Fruit fly (Drosophila melanogaster): ENCODE results near the gene CG7768.

DNA sequence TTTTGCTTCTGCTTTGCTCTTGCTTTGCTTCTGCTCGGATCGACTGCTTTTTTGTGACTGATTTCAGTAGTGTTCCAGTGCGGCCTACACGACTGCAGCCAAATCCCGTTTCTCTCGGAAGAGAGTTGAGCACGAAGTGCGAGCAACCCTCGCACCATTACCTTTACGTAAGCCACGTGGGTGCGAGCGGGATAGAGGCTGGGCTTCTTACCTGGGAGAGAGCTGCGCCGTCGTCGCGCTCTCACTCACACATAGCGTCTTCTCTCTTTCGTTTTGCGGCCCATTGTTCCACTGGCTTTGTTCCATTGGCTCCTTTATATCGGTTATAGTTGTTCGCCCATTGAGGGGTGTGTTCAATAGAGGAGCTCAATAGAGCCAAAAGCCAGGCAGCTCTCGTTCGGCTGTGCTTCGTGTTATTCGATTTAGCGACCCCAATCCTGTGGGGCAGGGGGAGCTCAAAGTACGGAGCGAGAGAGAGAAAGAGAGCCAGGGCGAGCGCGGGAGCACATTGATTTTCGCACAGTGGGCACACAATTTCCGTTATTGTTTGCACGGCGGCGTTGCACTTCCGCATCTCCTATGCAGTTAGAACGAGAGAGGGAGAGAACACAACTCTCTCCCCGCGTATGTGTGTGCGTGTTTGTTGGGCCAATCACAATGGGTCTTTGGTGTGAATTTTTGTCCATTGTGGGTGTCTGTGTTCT, 40.4 kb upstream of the CG7768 start:
- TF ChIP-seq Clk (GFP tag; optimal IDR thresholded peaks at IDR 0.05) (no peak), Crg-1 (GFP tag; optimal IDR thresholded peaks at IDR 0.05) (no peak), tj (GFP tag; optimal IDR thresholded peaks at IDR 0.05) (no peak), toe (GFP tag; optimal IDR thresholded peaks at IDR 0.05) (no peak), CG14711 (tag; optimal IDR thresholded peaks at IDR 0.05) (no peak), CG7101 (tag; optimal IDR thresholded peaks at IDR 0.05) (no peak), CG7045 (GFP tag; optimal IDR thresholded peaks at IDR 0.05) (peak; percentile 8), cic (GFP tag; optimal IDR thresholded peaks at IDR 0.05) (no peak), bab1 (GFP tag; optimal IDR thresholded peaks at IDR 0.05) (no peak), pad (GFP tag; optimal IDR thresholded peaks at IDR 0.05) (peak; percentile 70), kay (GFP tag; ENCODE audit: borderline replicate concordance) (no peak)

Measured in whole organism, adult.